Fruit fly (Drosophila melanogaster) whole organism, prepupa: ENCODE data around the gene Cp19.

ENCODE experiments used
- Blimp-1 ChIP-seq: fragments of 200-800 bp; sonication (Bioruptor generic); optimal IDR thresholded peaks from 3 replicates; lab custom pipeline; 2017; ENCODE audit warnings: missing biosample characterization, missing genetic modification characterization, mild to moderate bottlenecking, moderate library complexity, missing genetic modification reagents
- CG10669 ChIP-seq: fragments of 200-800 bp; sonication (Bioruptor generic); optimal IDR thresholded peaks from 3 replicates; lab custom pipeline; 2018; ENCODE audit warnings: missing biosample characterization, mild to moderate bottlenecking, missing genetic modification characterization, moderate library complexity
- CG11294 ChIP-seq: fragments of 200-800 bp; sonication (Bioruptor generic); IDR thresholded peaks from 2 replicates; pipeline ENCODE4 v1.3.6; 2022; ENCODE audit warnings: missing biosample characterization, missing genetic modification characterization
- CG11902 ChIP-seq: fragments of 200-800 bp; sonication (Bioruptor generic); optimal IDR thresholded peaks from 3 replicates; lab custom pipeline; 2016; ENCODE audit warnings: missing biosample characterization, missing genetic modification characterization
- CG15336 ChIP-seq: fragments of 200-800 bp; sonication (Bioruptor generic); IDR thresholded peaks from 2 replicates; pipeline ENCODE4 v1.3.6; 2022; ENCODE audit warnings: missing biosample characterization, missing genetic modification characterization
- CG1621 ChIP-seq: fragments of 200-800 bp; sonication (Bioruptor generic); optimal IDR thresholded peaks from 3 replicates; lab custom pipeline; 2018; ENCODE audit warnings: missing biosample characterization, mild to moderate bottlenecking, missing genetic modification characterization
- CG16779 ChIP-seq: fragments of 200-800 bp; sonication (Bioruptor generic); optimal IDR thresholded peaks from 3 replicates; lab custom pipeline; 2017; ENCODE audit warnings: missing biosample characterization, mild to moderate bottlenecking, missing genetic modification characterization
- CG31627 ChIP-seq: fragments of 200-800 bp; sonication (Bioruptor generic); optimal IDR thresholded peaks from 3 replicates; lab custom pipeline; 2016; ENCODE audit warnings: missing biosample characterization, missing genetic modification characterization
- CG32006 ChIP-seq: fragments of 200-800 bp; sonication (Bioruptor generic); optimal IDR thresholded peaks from 3 replicates; lab custom pipeline; 2017; ENCODE audit warnings: missing biosample characterization, mild to moderate bottlenecking, missing genetic modification characterization
- CG34406 ChIP-seq: fragments of 200-800 bp; sonication (Bioruptor generic); optimal IDR thresholded peaks from 3 replicates; lab custom pipeline; 2016; ENCODE audit warnings: missing biosample characterization, missing genetic modification characterization
- CG3919 ChIP-seq: fragments of 200-800 bp; sonication (Bioruptor generic); optimal IDR thresholded peaks from 3 replicates; lab custom pipeline; 2016; ENCODE audit warnings: missing biosample characterization, missing genetic modification characterization
- CG4318 ChIP-seq: fragments of 200-800 bp; sonication (Bioruptor generic); optimal IDR thresholded peaks from 3 replicates; lab custom pipeline; 2017; ENCODE audit warnings: missing biosample characterization, mild to moderate bottlenecking, missing genetic modification characterization
- CG6163 ChIP-seq: fragments of 200-800 bp; sonication (Bioruptor generic); IDR thresholded peaks from 3 replicates; pipeline ENCODE4 v1.3.6; 2022; ENCODE audit warnings: missing biosample characterization, missing genetic modification characterization
- CG6276 ChIP-seq: fragments of 200-800 bp; sonication (Bioruptor generic); optimal IDR thresholded peaks from 2 replicates; lab custom pipeline; 2017; ENCODE audit warnings: missing biosample characterization, mild to moderate bottlenecking, missing genetic modification characterization
- CG6808 ChIP-seq: fragments of 200-800 bp; sonication (Bioruptor generic); optimal IDR thresholded peaks from 3 replicates; lab custom pipeline; 2017; ENCODE audit warnings: missing biosample characterization, missing genetic modification characterization, mild to moderate bottlenecking, moderate library complexity, missing genetic modification reagents
- CG8119 ChIP-seq: fragments of 200-800 bp; sonication (Bioruptor generic); IDR thresholded peaks from 3 replicates; pipeline ENCODE4 v1.3.6; 2022; ENCODE audit warnings: missing biosample characterization, missing genetic modification characterization
- CG8632 ChIP-seq: fragments of 200-800 bp; sonication (Bioruptor generic); optimal IDR thresholded peaks from 3 replicates; lab custom pipeline; 2016; ENCODE audit warnings: missing biosample characterization, missing genetic modification characterization
- CG9139 ChIP-seq: fragments of 200-800 bp; sonication (Bioruptor generic); optimal IDR thresholded peaks from 3 replicates; lab custom pipeline; 2017; ENCODE audit warnings: missing biosample characterization, mild to moderate bottlenecking, missing genetic modification characterization
- Eip75B ChIP-seq: fragments of 200-800 bp; sonication (Bioruptor generic); optimal IDR thresholded peaks from 3 replicates; lab custom pipeline; 2016; ENCODE audit warnings: missing biosample characterization, missing genetic modification characterization
- Eip78C ChIP-seq: fragments of 200-800 bp; sonication (Bioruptor generic); peaks from one replicate; lab custom pipeline; 2016; ENCODE audit warnings: missing biosample characterization, missing genetic modification characterization
- Gug ChIP-seq: fragments of 200-800 bp; sonication (Bioruptor generic); IDR thresholded peaks from 2 replicates; pipeline ENCODE4 v1.3.6; 2022; ENCODE audit warnings: missing biosample characterization, missing genetic modification characterization
- Hr38 ChIP-seq: sonication (Bioruptor generic); optimal IDR thresholded peaks from 2 replicates; lab custom pipeline; 2016; ENCODE audit warnings: missing biosample characterization, missing genetic modification characterization
- Hr39 ChIP-seq: fragments of 200-800 bp; sonication (Bioruptor generic); optimal IDR thresholded peaks from 2 replicates; lab custom pipeline; 2016; ENCODE audit warnings: missing biosample characterization, missing genetic modification characterization
- Lpt ChIP-seq: fragments of 200-800 bp; sonication (Bioruptor generic); optimal IDR thresholded peaks from 3 replicates; lab custom pipeline; 2016; ENCODE audit warnings: missing biosample characterization, missing genetic modification characterization
- Met ChIP-seq: fragments of 200-800 bp; sonication (Bioruptor generic); optimal IDR thresholded peaks from 3 replicates; lab custom pipeline; 2016; ENCODE audit warnings: missing biosample characterization, missing genetic modification characterization
- OdsH ChIP-seq: fragments of 200-800 bp; sonication (Bioruptor generic); optimal IDR thresholded peaks from 3 replicates; lab custom pipeline; 2016; ENCODE audit warnings: missing biosample characterization, missing genetic modification characterization
- Smox ChIP-seq: fragments of 200-800 bp; sonication (Bioruptor generic); optimal IDR thresholded peaks from 3 replicates; lab custom pipeline; 2016; ENCODE audit warnings: missing biosample characterization, missing genetic modification characterization
- Sox102F ChIP-seq: fragments of 200-800 bp; sonication (Bioruptor generic); optimal IDR thresholded peaks from 2 replicates; lab custom pipeline; 2016; ENCODE audit warnings: missing biosample characterization, mild to moderate bottlenecking, missing genetic modification characterization
- cyc ChIP-seq: fragments of 200-800 bp; sonication (Bioruptor generic); optimal IDR thresholded peaks from 3 replicates; lab custom pipeline; 2016; ENCODE audit warnings: missing biosample characterization, missing genetic modification characterization
- dac ChIP-seq: fragments of 200-800 bp; sonication (Bioruptor generic); optimal IDR thresholded peaks from 2 replicates; lab custom pipeline; 2017; ENCODE audit warnings: missing biosample characterization, mild to moderate bottlenecking, missing genetic modification characterization
- dsx ChIP-seq: fragments of 200-800 bp; optimal IDR thresholded peaks from 3 replicates; lab custom pipeline; 2019; ENCODE audit warnings: missing biosample characterization, mild to moderate bottlenecking, missing genetic modification characterization, moderate library complexity; ENCODE audit not compliant: poor library complexity, severe bottlenecking
- eg ChIP-seq: fragments of 200-800 bp; sonication (Bioruptor generic); IDR thresholded peaks from 3 replicates; pipeline ENCODE4 v1.3.6; 2022; ENCODE audit warnings: missing biosample characterization, missing genetic modification characterization
- esn ChIP-seq: fragments of 200-800 bp; sonication (Bioruptor generic); optimal IDR thresholded peaks from 2 replicates; lab custom pipeline; 2016; ENCODE audit warnings: missing biosample characterization, mild to moderate bottlenecking, missing genetic modification characterization, moderate library complexity
- fd85E ChIP-seq: fragments of 200-800 bp; sonication (Bioruptor generic); optimal IDR thresholded peaks from 3 replicates; lab custom pipeline; 2016; ENCODE audit warnings: missing biosample characterization, missing genetic modification characterization
- fkh ChIP-seq: fragments of 200-800 bp; sonication (Bioruptor generic); optimal IDR thresholded peaks from 3 replicates; lab custom pipeline; 2017; ENCODE audit warnings: missing biosample characterization, mild to moderate bottlenecking, missing genetic modification characterization, moderate library complexity
- net ChIP-seq: fragments of 200-800 bp; sonication (Bioruptor generic); optimal IDR thresholded peaks from 3 replicates; lab custom pipeline; 2016; ENCODE audit warnings: missing biosample characterization, missing genetic modification characterization
- pdm3 ChIP-seq: fragments of 200-800 bp; sonication (Bioruptor generic); optimal IDR thresholded peaks from 3 replicates; lab custom pipeline; 2016; ENCODE audit warnings: missing biosample characterization, missing genetic modification characterization
- salr ChIP-seq, 2 experiments: fragments of 200-800 bp; sonication (Bioruptor generic); optimal IDR thresholded peaks; 3 replicates each; lab custom pipeline; 2016 to 2018; ENCODE audit warnings: missing biosample characterization in 2 of 2, missing genetic modification characterization in 2 of 2, mild to moderate bottlenecking in 1 of 2
- spab ChIP-seq: fragments of 200-800 bp; sonication (Bioruptor generic); optimal IDR thresholded peaks from 2 replicates; lab custom pipeline; 2017; ENCODE audit warnings: missing biosample characterization, mild to moderate bottlenecking, missing genetic modification characterization, missing genetic modification reagents
- ss ChIP-seq, 2 experiments: fragments of 200-800 bp; sonication (Bioruptor generic); optimal IDR thresholded peaks; 2 replicates in 1 of 2; 3 replicates in 1 of 2; lab custom pipeline; 2017 to 2018; ENCODE audit warnings: mild to moderate bottlenecking in 2 of 2, missing biosample characterization in 2 of 2, missing genetic modification characterization in 2 of 2, moderate library complexity in 1 of 2
- topi ChIP-seq: fragments of 200-800 bp; sonication (Bioruptor generic); optimal IDR thresholded peaks from 3 replicates; lab custom pipeline; 2016; ENCODE audit warnings: missing biosample characterization, missing genetic modification characterization
- vri ChIP-seq: fragments of 200-800 bp; sonication (Bioruptor generic); optimal IDR thresholded peaks from 3 replicates; lab custom pipeline; 2016; ENCODE audit warnings: missing biosample characterization, mild to moderate bottlenecking, missing genetic modification characterization

Gene Cp19

DNA sequence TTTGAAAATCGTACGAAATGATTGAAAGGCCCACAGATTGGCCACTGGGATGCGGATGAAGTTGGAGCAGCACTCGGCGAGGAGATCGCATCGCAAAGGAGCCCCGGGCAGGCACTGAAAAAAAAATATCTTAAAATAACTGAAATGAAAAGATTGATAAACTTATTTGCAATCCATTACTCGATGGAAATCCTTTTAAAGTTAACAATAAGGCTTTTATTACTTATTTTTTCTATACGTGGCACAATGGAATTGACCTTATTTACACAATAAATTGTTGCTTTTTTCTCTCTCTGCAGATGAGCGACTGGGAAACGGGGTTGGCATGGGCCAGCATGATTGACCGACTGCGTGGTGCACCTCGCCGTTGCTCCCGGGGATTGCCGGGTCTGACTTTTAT lies 21.6 kb downstream of the Cp19 start (continued):
- no peak for TF ChIP-seq Hr38 (GFP tag; lab: Kevin White, UChicago)
- no peak for TF ChIP-seq CG6808
- TF ChIP-seq CG11902 (GFP tag; lab: Kevin White, UChicago) = no peak
- no peak for TF ChIP-seq vri
- no peak for TF ChIP-seq Gug (GFP tag; lab: Robert Waterston, UW)
- TF ChIP-seq fkh (GFP tag; lab: Kevin White, UChicago) = no peak
- no peak for TF ChIP-seq CG31627 (GFP tag; lab: Kevin White, UChicago)
- TF ChIP-seq CG11294 (GFP tag; lab: Robert Waterston, UW) = no peak
- TF ChIP-seq CG3919 (GFP tag; lab: Kevin White, UChicago) = peak; percentile 27
- peak; percentile 70 for TF ChIP-seq CG32006 (GFP tag; lab: Kevin White, UChicago)
- no peak for TF ChIP-seq dsx (GFP tag; lab: Kevin White, UChicago)
- no peak for TF ChIP-seq salr (GFP tag; optimal IDR thresholded peaks at IDR 0.05; lab: Kevin White, UChicago)
- peak; percentile 5 for TF ChIP-seq cyc (GFP tag; lab: Kevin White, UChicago)
- TF ChIP-seq OdsH (GFP tag; lab: Kevin White, UChicago) = peak; percentile 21
- TF ChIP-seq CG1621 (tag; lab: Kevin White, UChicago) = no peak
- TF ChIP-seq spab (GFP tag; lab: Kevin White, UChicago) = no peak
- TF ChIP-seq CG4318 (GFP tag; lab: Kevin White, UChicago) = peak; percentile 22
- peak; percentile 56 for TF ChIP-seq Lpt
- TF ChIP-seq Smox (GFP tag; lab: Kevin White, UChicago) = no peak
- TF ChIP-seq CG16779 (tag; lab: Kevin White, UChicago) = no peak
- TF ChIP-seq esn (GFP tag; lab: Kevin White, UChicago) = no peak
- no peak for TF ChIP-seq Blimp-1
- no peak for TF ChIP-seq CG9139 (GFP tag; lab: Kevin White, UChicago)
- TF ChIP-seq fd85E (GFP tag; lab: Kevin White, UChicago) = no peak
- TF ChIP-seq CG15336 (GFP tag; lab: Robert Waterston, UW) = peak; percentile 81
- TF ChIP-seq Eip75B (GFP tag; lab: Kevin White, UChicago) = no peak
- no peak for TF ChIP-seq topi (GFP tag; lab: Kevin White, UChicago)
- no peak for TF ChIP-seq Sox102F (GFP tag; lab: Kevin White, UChicago)
- TF ChIP-seq CG8632 (GFP tag; lab: Kevin White, UChicago) = no peak
- no peak for TF ChIP-seq CG34406
- TF ChIP-seq Met (GFP tag; lab: Kevin White, UChicago) = no peak
- peak; percentile 9 for TF ChIP-seq pdm3 (GFP tag; lab: Kevin White, UChicago)
- peak; percentile 77 for TF ChIP-seq eg (GFP tag; lab: Robert Waterston, UW)
- TF ChIP-seq CG10669 (GFP tag; lab: Kevin White, UChicago) = no peak
- TF ChIP-seq net (GFP tag; lab: Kevin White, UChicago) = no peak
- TF ChIP-seq dac (GFP tag; lab: Kevin White, UChicago) = peak; percentile 38
- no peak for TF ChIP-seq Hr39 (GFP tag; lab: Kevin White, UChicago)
- TF ChIP-seq CG6276 (GFP tag; lab: Kevin White, UChicago) = peak; percentile 71

DNA sequence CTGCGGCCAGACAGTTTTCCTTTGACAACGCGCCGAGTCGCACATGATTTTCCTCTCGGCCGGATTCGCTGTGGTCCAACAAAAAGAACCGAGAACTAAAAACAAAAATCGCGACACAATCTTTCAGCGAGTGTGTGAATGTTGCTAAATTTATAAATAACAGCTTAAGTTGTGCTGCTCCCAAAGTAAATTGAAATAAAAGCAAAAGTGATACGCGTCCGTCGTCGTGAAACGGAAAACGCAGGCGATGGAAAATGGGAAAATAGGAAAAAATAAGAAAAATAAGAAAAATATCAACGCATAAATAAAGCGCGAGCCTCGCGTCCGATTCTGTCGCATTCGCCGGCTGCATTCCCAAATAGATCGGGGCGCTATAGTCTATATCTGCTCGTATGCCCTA lies 23.9 kb downstream of the Cp19 start, which contains the start of gene Fhos:
Gene Fhos, plus strand, starts transcription at position 28 of the 400 bp plus-strand sequence.
- TF ChIP-seq ss (GFP tag; optimal IDR thresholded peaks at IDR 0.05; lab: Kevin White, UChicago) = no peak
- peak; percentile 13 for TF ChIP-seq CG16779 (tag; lab: Kevin White, UChicago)
- peak; percentile 49; the same call in 1 of the 3 replicates for TF ChIP-seq CG8119 (GFP tag; lab: Robert Waterston, UW)
- TF ChIP-seq Eip78C (GFP tag; lab: Kevin White, UChicago) = peak; percentile 50
- peak; percentile 29 for TF ChIP-seq CG6276 (GFP tag; lab: Kevin White, UChicago)
- peak; percentile 59 for TF ChIP-seq CG15336 (GFP tag; lab: Robert Waterston, UW)
- 0 out of 3 replicates have a peak, but pooled peaks have one; percentile 9 for TF ChIP-seq CG6163 (GFP tag; lab: Robert Waterston, UW)
- no peak for TF ChIP-seq CG34406
